Fruit fly (Drosophila melanogaster): Measurements from ENCODE around the gene CG43055.

dm6 chr2L:4372802-4373570 lies 38.0 kb upstream of the CG43055 start:
- TF ChIP-seq CG6792 (GFP tag; optimal IDR thresholded peaks at IDR 0.05), result no peak
- no peak for TF ChIP-seq CG6276 (GFP tag; optimal IDR thresholded peaks at IDR 0.05)
- TF ChIP-seq ss (GFP tag; optimal IDR thresholded peaks at IDR 0.05), result no peak
- TF ChIP-seq Sox14 (GFP tag; optimal IDR thresholded peaks at IDR 0.05), result no peak
- TF ChIP-seq Gug (GFP tag; IDR thresholded peaks at IDR 0.05), result no peak
- no peak for TF ChIP-seq CG7368 (GFP tag; optimal IDR thresholded peaks at IDR 0.05)
- no peak for TF ChIP-seq cyc (GFP tag; optimal IDR thresholded peaks at IDR 0.05)
- TF ChIP-seq vri (GFP tag; optimal IDR thresholded peaks at IDR 0.05), result no peak

Data from whole organism, prepupa.